Fruit fly (Drosophila melanogaster): Measurements from ENCODE around the gene hd.

DNA sequence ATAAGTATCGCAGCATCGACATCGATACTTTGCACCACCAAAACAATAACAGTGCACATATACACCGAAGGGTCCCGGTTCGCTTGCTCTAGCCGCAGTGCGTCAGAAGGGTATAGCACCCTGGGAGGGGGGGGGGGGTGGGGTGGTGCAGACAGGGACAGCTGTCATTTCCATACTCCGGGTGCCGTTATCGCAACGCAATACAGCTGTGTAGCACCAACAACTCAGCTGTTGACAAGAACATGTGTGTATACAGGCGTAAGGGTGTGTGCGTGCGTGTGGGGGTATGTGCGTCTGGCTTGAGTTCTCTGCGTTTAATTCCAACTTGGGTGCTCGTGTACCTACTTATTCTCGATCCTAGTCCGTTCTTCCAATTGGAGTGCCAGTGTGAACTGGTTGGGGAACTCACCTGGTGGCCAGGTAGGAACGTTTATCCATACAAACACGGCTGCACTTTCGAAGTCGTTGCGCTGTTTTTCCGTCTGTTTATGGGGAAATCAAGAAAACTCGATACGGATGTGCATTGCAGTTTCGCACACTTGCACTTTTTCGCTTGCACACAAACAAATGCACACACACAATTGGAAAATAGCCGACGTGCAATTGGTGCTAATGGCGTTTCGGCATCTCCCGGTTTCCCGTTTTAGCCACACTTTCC lies 7.1 kb downstream of the hd start:
- TF ChIP-seq psq (optimal IDR thresholded peaks at IDR 0.05) = no peak
- no peak for TF ChIP-seq usp (GFP tag; optimal IDR thresholded peaks at IDR 0.05)
- TF ChIP-seq CG8478 (optimal IDR thresholded peaks at IDR 0.05) = no peak
- TF ChIP-seq pan (optimal IDR thresholded peaks at IDR 0.05) = no peak

Measured in whole organism.